Fruit fly (Drosophila melanogaster): ENCODE results near the gene CG3164.
A peak's percentile ranks its signal among the peaks of the same experiment; 100 is the strongest.

The CG3164 gene

dm6 chr2L:139610-140009 lies 9.0 kb upstream of the CG3164 start (continued):
- TF ChIP-seq lab (GFP tag; optimal IDR thresholded peaks at IDR 0.05) (peak; percentile 46), CG16815 (GFP tag; optimal IDR thresholded peaks at IDR 0.05) (no peak)

dm6 chr2L:138063-138462 lies 7.5 kb upstream of the CG3164 start:
- TF ChIP-seq Jarid2 (GFP tag; optimal IDR thresholded peaks at IDR 0.05) (no peak), Med (GFP tag) (peak; percentile 59), NfI (GFP tag; optimal IDR thresholded peaks at IDR 0.05) (peak; percentile 2), toy (GFP tag; IDR thresholded peaks at IDR 0.05) (no peak), CTCF (GFP tag; optimal IDR thresholded peaks at IDR 0.05) (peak; percentile 60), org-1 (GFP tag; optimal IDR thresholded peaks at IDR 0.05) (no peak), amos (GFP tag; IDR thresholded peaks at IDR 0.05; ENCODE audit: partially characterized antibody) (peak; percentile 33; the same call in 1 of the 2 replicates), CG12155 (GFP tag; optimal IDR thresholded peaks at IDR 0.05) (no peak), Bgb (GFP tag; IDR thresholded peaks at IDR 0.05; ENCODE audit: partially characterized antibody) (0 out of 2 replicates have a peak, but pooled peaks have one; percentile 23), lab (GFP tag; optimal IDR thresholded peaks at IDR 0.05) (peak; percentile 22), CG13624 (GFP tag; optimal IDR thresholded peaks at IDR 0.05) (no peak), CG2199 (GFP tag; IDR thresholded peaks at IDR 0.05) (0 out of 3 replicates have a peak, but pooled peaks have one; percentile 34), CG13894 (tag; optimal IDR thresholded peaks at IDR 0.05) (peak; percentile 43), CG17612 (GFP tag; IDR thresholded peaks at IDR 0.05) (peak; percentile 54; the same call in 1 of the 2 replicates), CG2712 (tag; optimal IDR thresholded peaks at IDR 0.05) (peak; percentile 10), Doc3 (GFP tag; IDR thresholded peaks at IDR 0.05; ENCODE audit: partially characterized antibody) (no peak), Dad (GFP tag; optimal IDR thresholded peaks at IDR 0.05) (no peak), kah (GFP tag; optimal IDR thresholded peaks at IDR 0.05) (peak; percentile 3), Bteb2 (GFP tag; optimal IDR thresholded peaks at IDR 0.05) (no peak), hb (GFP tag; IDR thresholded peaks at IDR 0.05; ENCODE audit: partially characterized antibody) (no peak), CG8290 (GFP tag; optimal IDR thresholded peaks at IDR 0.05) (peak; percentile 45), CG8290 (tag; optimal IDR thresholded peaks at IDR 0.05) (peak in 1 of 2 experiments; percentile 45), HHEX (GFP tag; optimal IDR thresholded peaks at IDR 0.05) (peak; percentile 28), HmgZ (tag; optimal IDR thresholded peaks at IDR 0.05) (peak; percentile 47), CG9932 (GFP tag; IDR thresholded peaks at IDR 0.05) (peak; percentile 26; the same call in 1 of the 2 replicates), Lim3 (GFP tag; IDR thresholded peaks at IDR 0.05) (no peak), Usf (GFP tag; optimal IDR thresholded peaks at IDR 0.05) (no peak), schlank (tag; optimal IDR thresholded peaks at IDR 0.05) (no peak), CG17359 (tag; optimal IDR thresholded peaks at IDR 0.05) (peak; percentile 17), gcm (GFP tag; optimal IDR thresholded peaks at IDR 0.05) (no peak), Xrp1 (GFP tag; IDR thresholded peaks at IDR 0.05) (0 out of 2 replicates have a peak, but pooled peaks have one; percentile 16), D19A (tag; optimal IDR thresholded peaks at IDR 0.05) (peak; percentile 63), Hand (GFP tag; optimal IDR thresholded peaks at IDR 0.05) (no peak), BtbVII (GFP tag; optimal IDR thresholded peaks at IDR 0.05) (peak; percentile 1), dati (GFP tag; IDR thresholded peaks at IDR 0.05) (no peak), row (GFP tag; IDR thresholded peaks at IDR 0.05) (0 out of 3 replicates have a peak, but pooled peaks have one; percentile 6), CG11247 (GFP tag; IDR thresholded peaks at IDR 0.05) (no peak), CrebB (tag; optimal IDR thresholded peaks at IDR 0.05) (no peak)

Data from whole organism, embryonic.